Fruit fly (Drosophila melanogaster) whole organism, pupa: ENCODE data around the gene CG13062.
A peak's percentile ranks its signal among the peaks of the same experiment; 100 is the strongest.

ENCODE experiments used
- CG10348 ChIP-seq: fragments of 200-800 bp; sonication (Bioruptor generic); IDR thresholded peaks from 2 replicates; pipeline ENCODE4 v1.3.6; 2022; ENCODE audit warnings: missing biosample characterization, missing genetic modification characterization
- CG12605 ChIP-seq: fragments of 200-800 bp; sonication (Bioruptor generic); IDR thresholded peaks from 2 replicates; pipeline ENCODE4 v1.3.6; 2022; ENCODE audit warnings: missing biosample characterization, missing genetic modification characterization
- CG13204 ChIP-seq: fragments of 200-800 bp; sonication (Bioruptor generic); optimal IDR thresholded peaks from 2 replicates; lab custom pipeline; 2018; ENCODE audit warnings: missing biosample characterization, mild to moderate bottlenecking, missing genetic modification characterization, moderate library complexity
- CG14655 ChIP-seq: fragments of 200-800 bp; sonication (Bioruptor generic); optimal IDR thresholded peaks from 3 replicates; lab custom pipeline; 2017; ENCODE audit warnings: mild to moderate bottlenecking, missing biosample characterization, missing genetic modification reagents, missing genetic modification characterization
- CG15710 ChIP-seq: fragments of 200-800 bp; sonication (Bioruptor generic); optimal IDR thresholded peaks from 2 replicates; lab custom pipeline; 2018; ENCODE audit warnings: missing biosample characterization, mild to moderate bottlenecking, missing genetic modification characterization, moderate library complexity
- CG17806 ChIP-seq: fragments of 200-800 bp; sonication (Bioruptor generic); optimal IDR thresholded peaks from 2 replicates; lab custom pipeline; 2018; ENCODE audit warnings: missing biosample characterization, mild to moderate bottlenecking, missing genetic modification characterization, moderate library complexity
- CG32121 ChIP-seq: fragments of 200-800 bp; sonication (Bioruptor generic); IDR thresholded peaks from 2 replicates; pipeline ENCODE4 v1.3.6; 2022; ENCODE audit warnings: missing biosample characterization, missing genetic modification characterization
- CG34367 ChIP-seq: fragments of 200-800 bp; sonication (Bioruptor generic); optimal IDR thresholded peaks from 2 replicates; lab custom pipeline; 2018; ENCODE audit warnings: missing biosample characterization, mild to moderate bottlenecking, missing genetic modification characterization
- CG4496 ChIP-seq: fragments of 200-800 bp; sonication (Bioruptor generic); IDR thresholded peaks from 3 replicates; pipeline ENCODE4 v1.3.6; 2022; ENCODE audit warnings: missing biosample characterization, missing genetic modification characterization
- CG8159 ChIP-seq: fragments of 200-800 bp; sonication (Bioruptor generic); optimal IDR thresholded peaks from 3 replicates; lab custom pipeline; 2018; ENCODE audit warnings: missing biosample characterization, mild to moderate bottlenecking, missing genetic modification characterization, moderate library complexity
- CG8301 ChIP-seq: fragments of 200-800 bp; sonication (Bioruptor generic); optimal IDR thresholded peaks from 2 replicates; lab custom pipeline; 2018; ENCODE audit warnings: missing biosample characterization, mild to moderate bottlenecking, missing genetic modification characterization
- CG9948 ChIP-seq: fragments of 200-800 bp; sonication (Bioruptor generic); optimal IDR thresholded peaks from 2 replicates; lab custom pipeline; 2018; ENCODE audit warnings: missing biosample characterization, mild to moderate bottlenecking, missing genetic modification characterization, moderate library complexity
- D1 ChIP-seq: fragments of 200-800 bp; sonication (Bioruptor generic); optimal IDR thresholded peaks from 2 replicates; lab custom pipeline; 2018; ENCODE audit warnings: missing biosample characterization, mild to moderate bottlenecking, missing genetic modification characterization, moderate library complexity
- EcR ChIP-seq: fragments of 200-800 bp; sonication (Bioruptor generic); optimal IDR thresholded peaks from 3 replicates; lab custom pipeline; 2019; ENCODE audit warnings: missing biosample characterization, missing genetic modification characterization, mild to moderate bottlenecking, moderate library complexity, missing genetic modification reagents
- Ets98B ChIP-seq: fragments of 200-800 bp; sonication (Bioruptor generic); IDR thresholded peaks from 2 replicates; pipeline ENCODE4 v1.3.6; 2022; ENCODE audit warnings: missing biosample characterization, missing genetic modification characterization
- Pif1A ChIP-seq: fragments of 200-800 bp; sonication (Bioruptor generic); optimal IDR thresholded peaks from 3 replicates; lab custom pipeline; 2016; ENCODE audit warnings: missing biosample characterization, missing genetic modification characterization
- Pif1B ChIP-seq: fragments of 200-800 bp; sonication (Bioruptor generic); optimal IDR thresholded peaks from 3 replicates; lab custom pipeline; 2016; ENCODE audit warnings: missing biosample characterization, missing genetic modification characterization
- Snoo ChIP-seq: fragments of 200-800 bp; sonication (Bioruptor generic); optimal IDR thresholded peaks from 3 replicates; lab custom pipeline; 2017; ENCODE audit warnings: missing biosample characterization, mild to moderate bottlenecking, missing genetic modification characterization, inconsistent platforms
- fd96Ca ChIP-seq: fragments of 200-800 bp; sonication (Bioruptor generic); IDR thresholded peaks from 3 replicates; pipeline ENCODE4 v1.3.6; 2022; ENCODE audit warnings: missing biosample characterization, missing genetic modification characterization
- gl ChIP-seq: fragments of 200-800 bp; sonication (Bioruptor generic); optimal IDR thresholded peaks from 2 replicates; lab custom pipeline; 2018; ENCODE audit warnings: missing biosample characterization, mild to moderate bottlenecking, missing genetic modification characterization
- rn ChIP-seq: fragments of 200-800 bp; sonication (Bioruptor generic); IDR thresholded peaks from 2 replicates; pipeline ENCODE4 v1.3.6; 2022; ENCODE audit warnings: missing biosample characterization, missing genetic modification characterization

CG13062 gene

dm6 chr3L:16290850-16291249 is 23.2 kb upstream of the CG13062 start, which contains the start of gene CG13045:
Gene CG13045 (minus strand): TSS chr3L:16290950.
- no peak for TF ChIP-seq CG8301 (tag; lab: Kevin White, UChicago)
- no peak for TF ChIP-seq CG13204 (GFP tag; lab: Kevin White, UChicago)
- no peak for TF ChIP-seq D1
- TF ChIP-seq gl = no peak
- TF ChIP-seq Pif1A = no peak
- TF ChIP-seq EcR (GFP tag; lab: Kevin White, UChicago) = no peak
- no peak for TF ChIP-seq rn (GFP tag; lab: Robert Waterston, UW)
- TF ChIP-seq Snoo = no peak
- TF ChIP-seq CG17806 (tag; lab: Kevin White, UChicago) = no peak
- TF ChIP-seq CG12605 (GFP tag; lab: Robert Waterston, UW) = no peak
- no peak for TF ChIP-seq fd96Ca
- no peak for TF ChIP-seq Pif1B (GFP tag; lab: Kevin White, UChicago)
- TF ChIP-seq CG34367 = no peak
- TF ChIP-seq CG9948 (tag; lab: Kevin White, UChicago) = no peak

dm6 chr3L:16291678-16292077 is 22.4 kb upstream of the CG13062 start:
- no peak for TF ChIP-seq EcR (GFP tag; lab: Kevin White, UChicago)
- no peak for TF ChIP-seq D1
- TF ChIP-seq rn (GFP tag; lab: Robert Waterston, UW) = no peak
- TF ChIP-seq Pif1A = no peak
- TF ChIP-seq fd96Ca = peak; percentile 19; the same call in 1 of the 3 replicates
- TF ChIP-seq CG4496 (GFP tag; lab: Robert Waterston, UW) = peak; percentile 13; the same call in 1 of the 3 replicates
- peak; percentile 48 for TF ChIP-seq Ets98B (GFP tag; lab: Robert Waterston, UW)
- no peak for TF ChIP-seq CG10348 (GFP tag; lab: Robert Waterston, UW)
- TF ChIP-seq CG12605 (GFP tag; lab: Robert Waterston, UW) = no peak
- TF ChIP-seq CG9948 (tag; lab: Kevin White, UChicago) = no peak
- TF ChIP-seq CG8159 (tag; lab: Kevin White, UChicago) = no peak
- no peak for TF ChIP-seq CG14655
- TF ChIP-seq gl = no peak
- TF ChIP-seq CG17806 (tag; lab: Kevin White, UChicago) = no peak
- no peak for TF ChIP-seq CG15710 (tag; lab: Kevin White, UChicago)
- TF ChIP-seq Pif1B (GFP tag; lab: Kevin White, UChicago) = no peak
- no peak for TF ChIP-seq CG8301 (tag; lab: Kevin White, UChicago)
- no peak for TF ChIP-seq CG13204 (GFP tag; lab: Kevin White, UChicago)
- TF ChIP-seq Snoo = no peak
- TF ChIP-seq CG32121 = no peak
- no peak for TF ChIP-seq CG34367

- no peak for TF ChIP-seq fd96Ca
- no peak for TF ChIP-seq rn (GFP tag; lab: Robert Waterston, UW)
- TF ChIP-seq CG9948 (tag; lab: Kevin White, UChicago) = no peak
- TF ChIP-seq Pif1A = no peak
- no peak for TF ChIP-seq CG15710 (tag; lab: Kevin White, UChicago)
- no peak for TF ChIP-seq CG17806 (tag; lab: Kevin White, UChicago)
- no peak for TF ChIP-seq Pif1B (GFP tag; lab: Kevin White, UChicago)
- TF ChIP-seq CG13204 (GFP tag; lab: Kevin White, UChicago) = no peak
- no peak for TF ChIP-seq CG4496 (GFP tag; lab: Robert Waterston, UW)
- no peak for TF ChIP-seq D1
- TF ChIP-seq CG34367 = no peak
- no peak for TF ChIP-seq CG10348 (GFP tag; lab: Robert Waterston, UW)
- TF ChIP-seq gl = no peak
- TF ChIP-seq, all 21 proteins: peak for 0
Measured at dm6 chr3L:16295447-16295846, 18.6 kb upstream of the CG13062 start, which contains the start of gene CG4962. Gene CG4962 (minus strand): TSS chr3L:16295547.

- TF ChIP-seq fd96Ca (no peak), gl (no peak), CG32121 (no peak), Ets98B (GFP tag; lab: Robert Waterston, UW) (no peak), CG8159 (tag; lab: Kevin White, UChicago) (no peak), CG10348 (GFP tag; lab: Robert Waterston, UW) (no peak), CG14655 (no peak), Snoo (no peak), CG15710 (tag; lab: Kevin White, UChicago) (no peak), CG9948 (tag; lab: Kevin White, UChicago) (no peak), CG8301 (tag; lab: Kevin White, UChicago) (no peak), EcR (GFP tag; lab: Kevin White, UChicago) (no peak), Pif1A (no peak), Pif1B (GFP tag; lab: Kevin White, UChicago) (no peak)
Measured at dm6 chr3L:16301153-16301552, 12.9 kb upstream of the CG13062 start, which contains the start of gene CG4982. Gene CG4982 (plus strand): TSS chr3L:16301453.

- no peak for TF ChIP-seq CG4496 (GFP tag; lab: Robert Waterston, UW)
- no peak for TF ChIP-seq CG34367
- TF ChIP-seq Snoo = no peak
- TF ChIP-seq gl = no peak
- no peak for TF ChIP-seq Pif1B (GFP tag; lab: Kevin White, UChicago)
- TF ChIP-seq CG9948 (tag; lab: Kevin White, UChicago) = no peak
- no peak for TF ChIP-seq D1
- TF ChIP-seq EcR (GFP tag; lab: Kevin White, UChicago) = no peak
- no peak for TF ChIP-seq CG32121
- TF ChIP-seq CG15710 (tag; lab: Kevin White, UChicago) = no peak
- TF ChIP-seq CG8159 (tag; lab: Kevin White, UChicago) = no peak
- no peak for TF ChIP-seq fd96Ca
- TF ChIP-seq rn (GFP tag; lab: Robert Waterston, UW) = no peak
Measured at dm6 chr3L:16303078-16303477, 11.0 kb upstream of the CG13062 start, which contains the start of gene CG13044. Gene CG13044 (minus strand): TSS chr3L:16303178.

- TF ChIP-seq CG10348 (GFP tag; lab: Robert Waterston, UW) (no peak), fd96Ca (no peak), CG15710 (tag; lab: Kevin White, UChicago) (no peak), CG14655 (no peak), EcR (GFP tag; lab: Kevin White, UChicago) (no peak), CG8159 (tag; lab: Kevin White, UChicago) (no peak), CG32121 (no peak), Snoo (no peak)
Measured at dm6 chr3L:16303982-16304381, 10.1 kb upstream of the CG13062 start, which contains the start of gene CG43249. Gene CG43249 (plus strand): TSS chr3L:16304282.
